Fruit fly (Drosophila melanogaster): ENCODE data around the gene CG15347.

The CG15347 gene

DNA sequence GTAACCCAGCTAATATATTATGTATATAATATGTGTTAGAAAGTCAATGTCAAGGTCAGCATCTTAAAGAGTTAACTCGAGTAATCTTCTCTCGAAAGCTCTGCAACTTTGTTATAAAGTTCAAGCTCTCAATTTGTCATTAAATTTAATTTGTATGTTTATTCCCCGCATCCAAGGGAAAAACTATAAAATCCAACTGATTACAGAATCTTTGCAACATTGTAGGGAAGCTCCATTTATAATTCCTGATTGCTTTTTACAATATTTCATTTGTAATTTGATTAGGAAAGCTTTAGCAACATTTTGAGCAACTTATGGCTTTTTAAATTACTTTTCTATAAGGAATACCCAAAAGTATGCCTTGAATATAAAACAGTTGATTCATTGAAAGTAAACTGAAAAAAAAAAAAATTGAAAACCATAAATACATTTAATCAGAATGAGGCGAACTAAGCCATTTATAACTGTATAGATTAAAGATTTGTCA, 6.1 kb upstream of the CG15347 start:
- TF ChIP-seq Dll (optimal IDR thresholded peaks at IDR 0.05) (no peak), pan (optimal IDR thresholded peaks at IDR 0.05) (no peak), EcR (GFP tag; optimal IDR thresholded peaks at IDR 0.05) (no peak), CG8478 (optimal IDR thresholded peaks at IDR 0.05) (no peak), psq (optimal IDR thresholded peaks at IDR 0.05) (no peak), usp (GFP tag; optimal IDR thresholded peaks at IDR 0.05) (no peak)

DNA sequence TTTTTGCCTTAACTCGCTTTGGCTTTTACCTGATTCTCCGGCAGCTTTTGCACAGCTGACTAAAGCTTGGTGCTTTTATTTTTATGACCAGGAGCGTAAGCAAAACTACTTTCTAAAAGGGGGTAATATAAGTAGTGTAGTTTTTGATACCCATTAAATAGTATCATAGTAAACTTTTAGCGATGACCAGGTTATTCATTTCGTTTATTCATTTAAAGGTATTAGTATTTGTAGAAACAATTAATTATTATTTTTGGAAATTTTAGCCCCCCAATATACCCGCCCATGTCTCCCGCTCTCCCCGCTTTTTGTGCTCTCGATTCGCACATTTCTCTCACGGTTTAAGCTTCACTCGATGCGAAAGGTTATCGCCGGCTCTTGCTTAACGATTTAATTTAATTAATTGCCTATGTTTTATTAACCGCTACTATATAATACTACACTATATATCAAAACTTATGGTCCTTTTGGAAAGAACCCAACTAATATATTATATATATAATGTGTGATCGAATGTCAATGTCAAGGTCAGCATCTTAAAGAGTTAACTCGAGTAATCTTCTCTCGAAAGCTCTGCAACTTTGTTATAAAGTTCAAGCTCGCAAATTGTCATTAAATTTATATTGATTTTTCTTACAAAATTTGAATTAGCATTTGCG, 3.8 kb upstream of the CG15347 start, which contains the start of gene Sptr:
Gene Sptr, minus strand, starts transcription at position 61 of the 659 bp plus-strand sequence.
- TF ChIP-seq usp (GFP tag; optimal IDR thresholded peaks at IDR 0.05), result no peak
- no peak for TF ChIP-seq Dll (optimal IDR thresholded peaks at IDR 0.05)
- no peak for TF ChIP-seq pan (optimal IDR thresholded peaks at IDR 0.05)
- TF ChIP-seq EcR (GFP tag; optimal IDR thresholded peaks at IDR 0.05), result no peak
- TF ChIP-seq psq (optimal IDR thresholded peaks at IDR 0.05), result no peak
- TF ChIP-seq CG8478 (optimal IDR thresholded peaks at IDR 0.05), result no peak

DNA sequence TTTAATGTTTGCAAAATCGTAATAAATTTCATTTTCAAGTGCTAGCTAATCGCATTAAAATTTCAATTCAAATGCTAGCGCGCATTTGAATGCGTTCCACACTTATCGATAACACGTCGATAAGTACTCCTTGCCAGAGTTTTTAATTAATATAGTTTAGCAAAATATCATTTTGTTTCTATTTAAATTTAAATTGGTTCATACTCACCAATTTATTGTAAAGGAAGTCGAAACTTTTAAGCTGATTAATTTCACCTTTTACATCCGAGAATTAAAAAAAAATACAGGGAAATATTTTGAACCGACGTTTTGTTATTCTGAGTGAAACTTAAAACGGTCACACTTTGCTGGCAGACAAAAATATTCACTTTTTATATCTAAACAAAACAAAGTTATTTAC, 449 bp upstream of the CG15347 start, which contains the start of gene Es2:
Gene Es2, plus strand, starts transcription at position 333 of the 400 bp plus-strand sequence.
- TF ChIP-seq CG8478 (optimal IDR thresholded peaks at IDR 0.05), result no peak
- no peak for TF ChIP-seq Dll (optimal IDR thresholded peaks at IDR 0.05)
- TF ChIP-seq EcR (GFP tag; optimal IDR thresholded peaks at IDR 0.05), result no peak
- no peak for TF ChIP-seq usp (GFP tag; optimal IDR thresholded peaks at IDR 0.05)
- no peak for TF ChIP-seq psq (optimal IDR thresholded peaks at IDR 0.05)
- TF ChIP-seq pan (optimal IDR thresholded peaks at IDR 0.05), result no peak

DNA sequence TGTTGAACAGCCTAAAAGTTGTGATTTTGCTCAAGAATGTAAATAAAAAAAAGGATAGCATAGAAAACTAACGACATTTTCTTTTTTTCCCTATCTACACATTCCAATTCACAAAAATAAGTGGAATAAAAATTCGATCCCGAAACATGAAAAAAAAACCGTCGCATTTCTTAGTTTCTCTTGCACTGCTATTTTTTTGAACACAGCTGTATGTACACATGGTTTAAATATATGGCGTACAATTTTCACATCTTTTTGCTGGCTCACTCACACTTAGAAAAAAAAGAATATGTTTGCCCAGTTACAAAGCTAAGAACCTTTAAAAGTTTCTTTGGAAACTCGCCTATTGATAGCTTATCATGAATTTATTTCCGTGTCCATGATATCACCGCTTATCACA, 466 bp downstream of the CG15347 start:
- no peak for TF ChIP-seq EcR (GFP tag; optimal IDR thresholded peaks at IDR 0.05)
- no peak for TF ChIP-seq CG8478 (optimal IDR thresholded peaks at IDR 0.05)
- TF ChIP-seq usp (GFP tag; optimal IDR thresholded peaks at IDR 0.05), result no peak
- TF ChIP-seq Dll (optimal IDR thresholded peaks at IDR 0.05), result no peak
- no peak for TF ChIP-seq pan (optimal IDR thresholded peaks at IDR 0.05)
- no peak for TF ChIP-seq psq (optimal IDR thresholded peaks at IDR 0.05)

DNA sequence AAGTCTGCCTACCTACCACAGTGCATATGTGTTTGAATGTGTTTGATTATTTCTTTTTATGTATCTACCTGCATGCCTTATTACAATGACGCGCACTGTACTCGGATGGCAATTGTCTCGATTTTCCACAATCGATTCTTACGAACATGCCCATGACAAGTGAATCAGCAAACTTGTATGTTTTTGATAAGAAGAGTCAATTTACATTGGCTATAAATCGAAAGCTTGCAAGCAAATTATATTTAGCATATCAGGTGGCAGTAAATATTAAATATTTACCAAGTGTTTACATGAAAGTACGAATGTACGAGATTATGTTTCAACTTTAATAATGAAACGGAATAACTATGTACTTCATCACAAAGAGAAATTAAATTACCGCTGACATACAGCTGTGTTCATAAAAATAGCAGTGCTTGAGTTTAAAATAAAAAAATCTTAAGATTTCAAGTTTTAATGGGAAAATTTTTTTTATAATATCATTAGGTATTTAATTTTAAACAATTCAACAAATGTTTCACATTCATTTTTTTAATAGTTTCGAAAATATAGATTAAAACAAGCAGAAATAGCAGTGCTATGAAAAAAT, 1.2 kb downstream of the CG15347 start:
- TF ChIP-seq usp (GFP tag; optimal IDR thresholded peaks at IDR 0.05) (no peak), EcR (GFP tag; optimal IDR thresholded peaks at IDR 0.05) (no peak), CG8478 (optimal IDR thresholded peaks at IDR 0.05) (no peak)

DNA sequence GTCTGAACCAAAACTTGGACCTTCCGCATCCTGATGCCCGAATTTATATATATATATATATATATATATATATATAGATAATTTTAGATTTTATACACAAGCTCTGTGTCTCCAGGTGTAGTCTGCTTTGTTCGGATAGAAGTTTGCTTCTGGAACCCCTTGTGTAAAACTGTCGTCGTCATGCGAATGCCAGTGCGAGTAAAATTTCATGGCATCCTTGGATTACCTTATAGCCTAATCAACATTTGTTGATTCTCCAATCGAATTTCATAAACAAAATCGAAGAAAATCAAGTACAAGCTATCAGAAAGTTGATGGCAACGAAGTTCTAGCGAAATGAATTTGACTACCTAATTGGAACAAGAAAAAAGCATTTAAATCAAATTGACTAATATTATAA, 3.2 kb downstream of the CG15347 start, which contains the start of gene CG32713:
Gene CG32713, minus strand, starts transcription at position 101 of the 400 bp plus-strand sequence.
- TF ChIP-seq pan (optimal IDR thresholded peaks at IDR 0.05) (no peak), usp (GFP tag; optimal IDR thresholded peaks at IDR 0.05) (no peak), psq (optimal IDR thresholded peaks at IDR 0.05) (no peak), CG8478 (optimal IDR thresholded peaks at IDR 0.05) (no peak), EcR (GFP tag; optimal IDR thresholded peaks at IDR 0.05) (no peak), Dll (optimal IDR thresholded peaks at IDR 0.05) (no peak)

DNA sequence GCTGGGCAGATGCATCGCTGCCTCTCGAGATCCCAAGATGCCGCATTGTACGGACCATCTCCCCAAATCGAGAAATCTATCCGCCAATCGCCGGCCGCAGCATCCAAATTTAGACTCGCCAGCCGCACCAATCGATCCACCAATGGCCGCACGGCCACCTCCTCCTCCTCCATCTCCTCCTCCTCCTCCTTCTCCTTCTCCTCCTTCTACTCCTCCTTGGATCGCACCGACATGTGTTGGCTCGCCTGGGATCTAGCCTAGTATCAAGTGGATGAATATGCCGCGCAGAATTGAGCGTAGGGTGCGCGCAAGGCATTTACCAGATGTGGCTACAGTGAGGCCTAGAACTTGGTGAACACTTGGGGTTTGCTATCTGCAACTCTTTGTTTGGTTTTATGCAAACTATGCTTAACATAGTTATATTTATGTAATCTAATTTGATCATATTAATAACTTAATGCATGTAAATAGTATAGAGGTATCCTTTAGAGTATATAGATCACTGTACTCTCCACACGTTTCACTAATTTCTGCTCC, 5.6 kb downstream of the CG15347 start, which contains the start of gene org-1:
Gene org-1, minus strand, starts transcription at position 51 of the 537 bp plus-strand sequence.
- no peak for TF ChIP-seq Dll (optimal IDR thresholded peaks at IDR 0.05)
- TF ChIP-seq EcR (GFP tag; optimal IDR thresholded peaks at IDR 0.05), result no peak
- no peak for TF ChIP-seq psq (optimal IDR thresholded peaks at IDR 0.05)
- TF ChIP-seq CG8478 (optimal IDR thresholded peaks at IDR 0.05), result no peak
- no peak for TF ChIP-seq usp (GFP tag; optimal IDR thresholded peaks at IDR 0.05)
- no peak for TF ChIP-seq pan (optimal IDR thresholded peaks at IDR 0.05)

DNA sequence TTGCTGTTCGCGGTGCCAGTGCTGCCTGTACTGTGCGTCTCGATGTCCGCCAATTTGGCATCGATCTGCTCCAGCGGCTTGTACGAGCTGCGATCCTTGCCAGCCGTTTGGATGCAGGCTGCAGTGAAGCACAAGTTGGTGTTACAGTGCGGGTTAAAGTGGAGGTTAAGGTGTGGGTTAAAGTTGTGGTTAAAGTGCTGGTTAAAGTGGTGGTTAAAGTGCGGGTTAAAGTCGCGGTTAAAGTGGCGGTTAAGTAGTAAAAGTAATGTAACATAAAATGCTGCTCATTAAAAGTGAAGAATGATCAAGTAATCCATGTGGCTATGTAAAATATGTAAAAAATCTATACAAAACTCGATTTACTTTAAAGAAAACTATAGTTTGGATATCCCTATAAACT, 8.5 kb downstream of the CG15347 start:
- no peak for TF ChIP-seq pan (optimal IDR thresholded peaks at IDR 0.05)

DNA sequence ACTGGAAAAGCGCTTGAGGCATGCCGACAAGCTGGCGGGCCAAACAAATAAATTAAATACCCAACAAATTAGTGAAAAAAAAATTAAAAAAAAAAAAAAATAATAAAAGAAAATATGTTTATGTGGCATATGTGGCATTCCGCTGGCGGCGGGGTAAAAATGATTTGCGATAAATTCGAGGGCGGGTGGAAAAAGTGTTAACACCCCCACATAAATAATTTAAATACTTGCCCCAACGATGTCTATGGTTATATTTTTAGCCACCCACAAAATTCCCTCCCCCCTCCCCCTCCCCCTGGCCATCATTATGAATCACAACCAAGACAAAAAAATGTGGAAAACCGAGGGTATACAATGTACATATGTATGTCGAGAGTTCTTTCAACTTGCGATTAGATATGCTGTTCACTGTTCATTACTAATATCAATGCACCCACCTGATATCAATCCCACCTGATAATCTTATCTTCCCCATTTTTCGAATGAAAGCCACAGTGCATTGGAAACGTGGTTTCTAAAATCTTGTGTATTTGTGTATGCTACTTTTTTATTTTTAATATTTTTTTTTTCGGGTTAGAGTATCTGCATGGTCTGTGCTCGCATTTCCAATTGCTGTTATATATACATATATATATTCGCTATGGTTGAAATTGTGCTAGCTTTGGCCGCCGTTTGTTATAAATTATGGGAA, 10.3 kb downstream of the CG15347 start:
- no peak for TF ChIP-seq EcR (GFP tag; optimal IDR thresholded peaks at IDR 0.05)
- no peak for TF ChIP-seq pan (optimal IDR thresholded peaks at IDR 0.05)
- no peak for TF ChIP-seq psq (optimal IDR thresholded peaks at IDR 0.05)
- TF ChIP-seq Dll (optimal IDR thresholded peaks at IDR 0.05), result no peak
- TF ChIP-seq usp (GFP tag; optimal IDR thresholded peaks at IDR 0.05), result no peak
- no peak for TF ChIP-seq CG8478 (optimal IDR thresholded peaks at IDR 0.05)

DNA sequence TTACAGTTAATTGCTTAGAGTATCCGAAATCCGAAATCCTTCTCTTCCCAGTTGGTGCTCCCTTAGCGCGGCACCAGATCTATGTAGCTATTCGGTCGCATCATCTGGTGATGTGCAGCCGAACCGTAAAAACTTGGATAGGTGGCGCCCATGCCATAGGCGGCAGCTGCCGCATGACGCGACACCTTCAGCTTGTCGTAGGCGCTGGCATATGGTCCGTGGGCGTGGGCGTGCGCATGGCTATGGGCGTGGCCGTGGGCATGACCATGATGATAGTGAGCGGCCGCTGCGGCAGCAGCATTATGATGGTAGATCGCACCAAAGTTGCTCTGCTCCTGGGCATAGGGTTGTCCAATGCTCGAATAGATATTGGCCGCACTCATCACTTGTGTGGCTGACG, 12.5 kb downstream of the CG15347 start:
- TF ChIP-seq CG8478 (optimal IDR thresholded peaks at IDR 0.05), result no peak
- no peak for TF ChIP-seq EcR (GFP tag; optimal IDR thresholded peaks at IDR 0.05)
- no peak for TF ChIP-seq Dll (optimal IDR thresholded peaks at IDR 0.05)

DNA sequence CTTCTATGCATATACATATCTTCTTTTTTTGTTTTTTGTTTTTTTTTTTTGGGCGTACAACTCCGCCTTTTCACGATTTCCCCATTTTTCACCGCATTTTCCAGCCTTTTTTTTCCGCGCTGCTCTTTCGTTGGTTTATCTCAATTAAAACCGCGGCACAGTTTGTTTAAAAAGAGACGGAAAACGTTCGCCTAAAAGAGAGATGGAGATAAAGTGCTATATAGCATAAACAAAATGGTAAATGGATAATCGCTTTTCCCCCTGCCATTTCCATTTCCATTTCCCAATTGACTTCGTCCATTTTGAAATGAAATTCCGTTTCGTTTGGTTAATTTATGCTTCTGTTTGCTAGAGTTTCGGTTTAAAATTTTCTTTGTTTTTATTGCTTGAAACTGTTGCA, 13.5 kb downstream of the CG15347 start:
- TF ChIP-seq usp (GFP tag; optimal IDR thresholded peaks at IDR 0.05) (no peak), psq (optimal IDR thresholded peaks at IDR 0.05) (no peak), EcR (GFP tag; optimal IDR thresholded peaks at IDR 0.05) (no peak), Dll (optimal IDR thresholded peaks at IDR 0.05) (no peak), pan (optimal IDR thresholded peaks at IDR 0.05) (no peak), CG8478 (optimal IDR thresholded peaks at IDR 0.05) (no peak)
